Fruit fly (Drosophila melanogaster) Kc167 (cell line): ENCODE measurements around the gene N.

Experiments
- Sin3A ChIP-seq: fragments of >200 bp; optimal IDR thresholded peaks from 2 replicates; lab custom pipeline; 2018; ENCODE audit warnings: missing external identifiers
- h ChIP-seq: fragments of >200 bp; optimal IDR thresholded peaks from 3 replicates; lab custom pipeline; 2018; ENCODE audit warnings: missing external identifiers
- insv ChIP-seq: fragments of >200 bp; optimal IDR thresholded peaks from 3 replicates; lab custom pipeline; 2018; ENCODE audit warnings: missing external identifiers
- psq ChIP-seq: fragments of >200 bp; optimal IDR thresholded peaks from 2 replicates; lab custom pipeline; 2017; ENCODE audit warnings: missing external identifiers
- ttk ChIP-seq: sonication (Bioruptor generic); optimal IDR thresholded peaks from 2 replicates; lab custom pipeline; 2017; ENCODE audit warnings: missing external identifiers

DNA sequence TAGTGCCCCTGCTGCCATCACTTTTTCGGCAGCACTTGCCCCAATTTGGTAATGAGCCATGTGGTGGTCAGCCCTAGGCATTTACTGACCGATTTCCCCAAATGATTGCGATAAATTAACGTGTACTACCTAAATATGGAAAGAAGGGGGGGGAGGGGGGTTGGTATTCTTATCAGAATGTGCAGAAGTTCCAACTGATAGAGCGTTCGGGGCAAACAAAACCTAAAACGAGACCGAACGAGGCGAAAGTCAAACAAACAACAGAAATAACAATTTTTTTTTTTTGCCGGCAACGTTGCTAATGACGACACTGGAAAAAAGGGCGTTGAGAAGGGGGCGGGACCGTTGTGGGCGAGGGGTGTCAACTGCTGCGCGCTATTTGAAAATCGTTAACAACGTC is 51.9 kb downstream of the N start:
- TF ChIP-seq h (no peak), Sin3A (lab: Kevin White, UChicago) (no peak), psq (lab: Kevin White, UChicago) (no peak), insv (lab: Kevin White, UChicago) (no peak), ttk (lab: Kevin White, UChicago) (no peak)
